Worm (Caenorhabditis elegans): Measurements from ENCODE around the gene coq-3.

DNA sequence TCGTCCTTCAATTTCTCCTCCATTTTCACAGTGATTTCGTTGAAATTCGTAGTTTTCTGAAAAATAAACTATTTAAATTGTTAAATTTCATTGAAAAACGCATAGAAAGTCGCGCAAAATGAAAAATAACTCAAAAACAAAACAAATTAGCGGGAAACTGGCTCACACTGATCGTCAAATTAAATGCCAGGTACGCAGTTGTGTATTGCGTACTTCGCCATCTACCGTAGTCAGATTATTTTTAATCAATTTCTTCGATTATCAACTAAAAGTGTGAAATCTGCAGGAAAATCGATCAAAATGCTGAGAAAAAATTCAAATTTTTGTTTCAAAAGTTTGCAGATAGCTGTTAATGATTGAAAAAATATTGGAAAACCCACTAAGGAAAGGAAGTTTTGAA, 41.2 kb downstream of the coq-3 start, which contains the start of gene Y57G11C.499:
- TF ChIP-seq lin-40 (tag; optimal IDR thresholded peaks at IDR 0.05) (no peak), hrde-1 (tag; optimal IDR thresholded peaks at IDR 0.05; ENCODE audit: borderline replicate concordance) (no peak), pbrm-1 (GFP tag; IDR thresholded peaks at IDR 0.05) (no peak)
